Fruit fly (Drosophila melanogaster): ENCODE data around the gene p-cup.

dm6 chrX:17398215-17398614 lies 50.4 kb downstream of the p-cup start:
- TF ChIP-seq sage (GFP tag; optimal IDR thresholded peaks at IDR 0.05), result no peak
- no peak for TF ChIP-seq ey (GFP tag; optimal IDR thresholded peaks at IDR 0.05)
- no peak for TF ChIP-seq lola (GFP tag; optimal IDR thresholded peaks at IDR 0.05)
- no peak for TF ChIP-seq psq (GFP tag; optimal IDR thresholded peaks at IDR 0.05)
- TF ChIP-seq br (GFP tag; optimal IDR thresholded peaks at IDR 0.05), result no peak
- no peak for TF ChIP-seq Dif (GFP tag; optimal IDR thresholded peaks at IDR 0.05; ENCODE audit: partially characterized antibody)
- TF ChIP-seq dsf (GFP tag; optimal IDR thresholded peaks at IDR 0.05; ENCODE audit: borderline replicate concordance), result no peak
- TF ChIP-seq Vsx2 (GFP tag; optimal IDR thresholded peaks at IDR 0.05; ENCODE audit: partially characterized antibody), result no peak
- no peak for TF ChIP-seq Hr78 (GFP tag; optimal IDR thresholded peaks at IDR 0.05)
- peak; percentile 97 for TF ChIP-seq Dfd (GFP tag; optimal IDR thresholded peaks at IDR 0.05)
- TF ChIP-seq pan (optimal IDR thresholded peaks at IDR 0.05), result no peak
